Fruit fly (Drosophila melanogaster): ENCODE results near the gene CG14275.

Gene CG14275

DNA sequence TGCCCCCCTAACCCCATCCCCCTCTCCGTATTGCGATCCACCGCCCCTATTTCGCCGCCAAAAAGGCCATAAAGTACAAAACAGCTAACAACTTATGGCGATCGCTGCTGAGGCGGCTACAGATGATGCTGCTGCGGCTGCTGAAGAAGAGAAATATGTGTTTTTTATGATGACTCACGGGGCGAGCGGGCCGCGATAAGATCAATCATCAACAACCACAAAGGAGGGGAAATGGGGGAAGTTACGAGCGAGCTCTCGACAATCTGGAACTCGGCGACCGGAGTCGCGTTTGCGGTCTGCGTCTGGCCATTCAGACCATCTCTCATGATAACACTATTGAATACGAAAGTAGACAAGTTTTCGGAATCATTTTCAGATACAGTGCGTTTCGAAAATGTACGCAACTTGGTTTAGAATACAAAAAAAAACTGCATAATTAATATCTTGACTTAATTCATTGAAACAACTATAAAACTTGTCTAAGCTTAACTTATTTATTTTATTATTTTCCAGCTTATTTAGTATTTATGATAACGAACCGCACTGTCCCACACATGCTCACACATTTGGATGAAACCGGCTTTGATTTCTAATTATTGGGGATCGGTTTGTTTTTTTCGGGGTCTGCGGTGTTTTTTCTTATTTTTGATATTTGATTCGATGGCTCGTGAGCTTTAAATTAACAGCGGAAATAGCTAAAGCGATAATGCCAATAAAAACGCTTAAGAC is 34.9 kb upstream of the CG14275 start (continued):
- peak; percentile 93 for TF ChIP-seq CG31441 (GFP tag; IDR thresholded peaks at IDR 0.05)
- peak; percentile 97 for TF ChIP-seq CG18262 (tag; optimal IDR thresholded peaks at IDR 0.05)
- peak; percentile 91 for TF ChIP-seq CG11398 (GFP tag; optimal IDR thresholded peaks at IDR 0.05)
- peak; percentile 86 for TF ChIP-seq ro (GFP tag; IDR thresholded peaks at IDR 0.05)
- peak; percentile 95 for TF ChIP-seq CG5245 (GFP tag; optimal IDR thresholded peaks at IDR 0.05)
- TF ChIP-seq Rfx (GFP tag; IDR thresholded peaks at IDR 0.05) = peak; percentile 98
- TF ChIP-seq CG13296 (GFP tag; optimal IDR thresholded peaks at IDR 0.05) = peak; percentile 97
- TF ChIP-seq MESR4 (GFP tag; optimal IDR thresholded peaks at IDR 0.05) = peak; percentile 46
- peak; percentile 94 for TF ChIP-seq CG6813 (GFP tag; optimal IDR thresholded peaks at IDR 0.05)
- TF ChIP-seq zf30C (GFP tag; optimal IDR thresholded peaks at IDR 0.05) = peak; percentile 35
- TF ChIP-seq Aef1 (GFP tag; IDR thresholded peaks at IDR 0.05) = peak; percentile 94
- TF ChIP-seq sens-2 (GFP tag; IDR thresholded peaks at IDR 0.05) = peak; percentile 93
- peak; percentile 87 for TF ChIP-seq CG16779 (GFP tag; IDR thresholded peaks at IDR 0.05)
- TF ChIP-seq gce (GFP tag; IDR thresholded peaks at IDR 0.05) = peak; percentile 97
- TF ChIP-seq CG7271 (tag; optimal IDR thresholded peaks at IDR 0.05) = peak; percentile 80
- TF ChIP-seq Hmx (GFP tag; optimal IDR thresholded peaks at IDR 0.05) = peak; percentile 89
- TF ChIP-seq Nf-YA (GFP tag; IDR thresholded peaks at IDR 0.05) = peak; percentile 95
- TF ChIP-seq sim (GFP tag; IDR thresholded peaks at IDR 0.05) = peak; percentile 97
- peak; percentile 95 for TF ChIP-seq gcm (GFP tag; optimal IDR thresholded peaks at IDR 0.05)
- peak; percentile 95 for TF ChIP-seq CG17912 (GFP tag; optimal IDR thresholded peaks at IDR 0.05)
- TF ChIP-seq CG6683 (GFP tag; optimal IDR thresholded peaks at IDR 0.05) = peak; percentile 91
- TF ChIP-seq crol (GFP tag; IDR thresholded peaks at IDR 0.05) = peak; percentile 84
- peak; percentile 90 for TF ChIP-seq CG12155 (GFP tag; optimal IDR thresholded peaks at IDR 0.05)
- TF ChIP-seq CG10431 (GFP tag; optimal IDR thresholded peaks at IDR 0.05) = peak; percentile 91
- peak; percentile 31 for TF ChIP-seq CG9876 (GFP tag; optimal IDR thresholded peaks at IDR 0.05)
- peak; percentile 75 for TF ChIP-seq HmgD (GFP tag; optimal IDR thresholded peaks at IDR 0.05)
- peak; percentile 96 for TF ChIP-seq ranshi (GFP tag; IDR thresholded peaks at IDR 0.05)
- TF ChIP-seq CG16863 (GFP tag; optimal IDR thresholded peaks at IDR 0.05) = peak; percentile 94
- TF ChIP-seq HLH3B (GFP tag; IDR thresholded peaks at IDR 0.05) = peak; percentile 97
- peak; percentile 92 for TF ChIP-seq CG10267 (tag; optimal IDR thresholded peaks at IDR 0.05)
- TF ChIP-seq CG14965 (GFP tag; optimal IDR thresholded peaks at IDR 0.05; ENCODE audit: borderline replicate concordance) = peak; percentile 33
- TF ChIP-seq CG7786 (GFP tag; optimal IDR thresholded peaks at IDR 0.05) = peak; percentile 90
- peak; percentile 92 for TF ChIP-seq CG9727 (GFP tag; optimal IDR thresholded peaks at IDR 0.05)
- TF ChIP-seq CG12104 (GFP tag; optimal IDR thresholded peaks at IDR 0.05) = peak; percentile 93
- peak; percentile 82 for TF ChIP-seq jing (GFP tag; optimal IDR thresholded peaks at IDR 0.05)
- TF ChIP-seq ash1 (GFP tag; optimal IDR thresholded peaks at IDR 0.05) = peak; percentile 69
- peak; percentile 96 for TF ChIP-seq Blimp-1 (GFP tag; optimal IDR thresholded peaks at IDR 0.05)
- TF ChIP-seq cas (GFP tag; IDR thresholded peaks at IDR 0.05) = peak; percentile 92
- no peak for TF ChIP-seq CG34224 (GFP tag; IDR thresholded peaks at IDR 0.05; ENCODE audit: partially characterized antibody)
- peak; percentile 94 for TF ChIP-seq CG18619 (GFP tag; optimal IDR thresholded peaks at IDR 0.05)
- peak; percentile 94 for TF ChIP-seq klu (GFP tag; IDR thresholded peaks at IDR 0.05)
- peak; percentile 95 for TF ChIP-seq odd (GFP tag; optimal IDR thresholded peaks at IDR 0.05)
- TF ChIP-seq nerfin-1 (tag; optimal IDR thresholded peaks at IDR 0.05) = peak; percentile 95
- TF ChIP-seq Myb (GFP tag; optimal IDR thresholded peaks at IDR 0.05) = peak; percentile 79
- peak; percentile 90 for TF ChIP-seq pho (GFP tag; optimal IDR thresholded peaks at IDR 0.05)
- TF ChIP-seq pnt (GFP tag; optimal IDR thresholded peaks at IDR 0.05) = peak; percentile 92
- peak; percentile 92 for TF ChIP-seq Dad (GFP tag; optimal IDR thresholded peaks at IDR 0.05)
- peak; percentile 38 for TF ChIP-seq stwl (tag; optimal IDR thresholded peaks at IDR 0.05)
- peak; percentile 79 for TF ChIP-seq ERR (GFP tag; optimal IDR thresholded peaks at IDR 0.05)
- TF ChIP-seq esg (GFP tag; conservative IDR thresholded peaks at IDR 0.05) = peak; percentile 96

Measured in whole organism, embryonic.